Fruit fly (Drosophila melanogaster) whole organism, embryonic: ENCODE measurements around the gene CG14194.

Source experiments
- Adf1 ChIP-seq: fragments of 200-800 bp; sonication (Bioruptor generic); IDR thresholded peaks from 2 replicates; pipeline ENCODE4 v1.3.6; 2022; ENCODE audit warnings: missing biosample characterization, missing genetic modification characterization
- BEAF-32 ChIP-seq: fragments of 200-800 bp; sonication (Bioruptor generic); optimal IDR thresholded peaks from 3 replicates; lab custom pipeline; 2017; ENCODE audit warnings: missing biosample characterization, missing genetic modification characterization, mild to moderate bottlenecking, moderate library complexity, missing genetic modification reagents
- Bdp1 ChIP-seq: fragments of 200-800 bp; sonication (Bioruptor generic); optimal IDR thresholded peaks from 3 replicates; lab custom pipeline; 2016; ENCODE audit warnings: missing biosample characterization, missing genetic modification characterization
- CG10959 ChIP-seq: fragments of 200-800 bp; sonication (Bioruptor generic); IDR thresholded peaks from 2 replicates; pipeline ENCODE4 v1.3.6; 2022; ENCODE audit warnings: missing biosample characterization, missing genetic modification characterization
- CG11093 ChIP-seq: fragments of 200-800 bp; sonication (Bioruptor generic); IDR thresholded peaks from 3 replicates; pipeline ENCODE4 v1.3.6; 2022; ENCODE audit warnings: missing biosample characterization, missing genetic modification characterization
- CG11247 ChIP-seq: fragments of 200-800 bp; sonication (Bioruptor generic); IDR thresholded peaks from 2 replicates; pipeline ENCODE4 v1.3.6; 2022; ENCODE audit warnings: missing biosample characterization, missing genetic modification characterization
- CG11504 ChIP-seq: fragments of 200-800 bp; sonication (Bioruptor generic); optimal IDR thresholded peaks from 3 replicates; lab custom pipeline; 2019; ENCODE audit warnings: missing biosample characterization, mild to moderate bottlenecking, missing genetic modification characterization, moderate library complexity
- CG12744 ChIP-seq: fragments of 200-800 bp; sonication (Bioruptor generic); optimal IDR thresholded peaks from 2 replicates; lab custom pipeline; 2016; ENCODE audit warnings: missing biosample characterization, missing genetic modification characterization
- CG12942 ChIP-seq: fragments of 200-800 bp; sonication (Bioruptor generic); optimal IDR thresholded peaks from 3 replicates; lab custom pipeline; 2016; ENCODE audit warnings: missing biosample characterization, missing genetic modification characterization
- CG13894 ChIP-seq: fragments of 200-800 bp; sonication (Bioruptor generic); optimal IDR thresholded peaks from 3 replicates; lab custom pipeline; 2018; ENCODE audit warnings: missing biosample characterization, mild to moderate bottlenecking, missing genetic modification characterization, moderate library complexity
- CG14014 ChIP-seq: fragments of 200-800 bp; sonication (Bioruptor generic); IDR thresholded peaks from 2 replicates; pipeline ENCODE4 v1.3.6; 2022; ENCODE audit warnings: missing biosample characterization, missing genetic modification characterization
- CG15011 ChIP-seq: fragments of 200-800 bp; sonication (Bioruptor generic); optimal IDR thresholded peaks from 3 replicates; lab custom pipeline; 2018; ENCODE audit warnings: missing biosample characterization, mild to moderate bottlenecking, missing genetic modification characterization
- CG1602 ChIP-seq: fragments of 200-800 bp; sonication (Bioruptor generic); optimal IDR thresholded peaks from 3 replicates; lab custom pipeline; 2016; ENCODE audit warnings: missing biosample characterization, missing genetic modification characterization
- CG18011 ChIP-seq: fragments of 200-800 bp; sonication (Bioruptor generic); optimal IDR thresholded peaks from 2 replicates; lab custom pipeline; 2017; ENCODE audit warnings: missing biosample characterization, missing genetic modification characterization, mild to moderate bottlenecking, moderate library complexity, missing genotype
- CG18476 ChIP-seq: fragments of 200-800 bp; sonication (Bioruptor generic); optimal IDR thresholded peaks from 2 replicates; lab custom pipeline; 2016; ENCODE audit warnings: missing biosample characterization, mild to moderate bottlenecking, missing genetic modification characterization
- CG32532 ChIP-seq: fragments of 200-800 bp; sonication (Bioruptor generic); IDR thresholded peaks from 2 replicates; pipeline ENCODE4 v1.3.6; 2022; ENCODE audit warnings: missing biosample characterization, missing genetic modification characterization
- CG34376 ChIP-seq: fragments of 200-800 bp; sonication (Bioruptor generic); optimal IDR thresholded peaks from 2 replicates; lab custom pipeline; 2018; ENCODE audit warnings: missing biosample characterization, mild to moderate bottlenecking, missing genetic modification characterization
- CG4820 ChIP-seq: fragments of 200-800 bp; sonication (Bioruptor generic); optimal IDR thresholded peaks from 3 replicates; lab custom pipeline; 2016; ENCODE audit warnings: missing biosample characterization, missing genetic modification characterization
- CG6791 ChIP-seq: fragments of 200-800 bp; sonication (Bioruptor generic); IDR thresholded peaks from 3 replicates; pipeline ENCODE4 v1.3.6; 2022; ENCODE audit warnings: missing biosample characterization, missing genetic modification characterization; ENCODE audit not compliant: partially characterized antibody
- CG7745 ChIP-seq: fragments of 200-800 bp; sonication (Bioruptor generic); optimal IDR thresholded peaks from 2 replicates; lab custom pipeline; 2018; ENCODE audit warnings: missing biosample characterization, mild to moderate bottlenecking, missing genetic modification characterization, moderate library complexity
- CG9215 ChIP-seq: fragments of 200-800 bp; sonication (Bioruptor generic); IDR thresholded peaks from 2 replicates; pipeline ENCODE4 v1.3.6; 2022; ENCODE audit warnings: missing biosample characterization, missing genetic modification characterization
- CTCF ChIP-seq: fragments of 200-800 bp; sonication (Bioruptor generic); optimal IDR thresholded peaks from 2 replicates; lab custom pipeline; 2017; ENCODE audit warnings: missing biosample characterization, mild to moderate bottlenecking, missing genetic modification characterization, moderate library complexity
- CrebB ChIP-seq: fragments of 200-800 bp; sonication (Bioruptor generic); optimal IDR thresholded peaks from 3 replicates; lab custom pipeline; 2018; ENCODE audit warnings: missing biosample characterization, mild to moderate bottlenecking, missing genetic modification characterization
- D19B ChIP-seq: fragments of 200-800 bp; sonication (Bioruptor generic); optimal IDR thresholded peaks from 2 replicates; lab custom pipeline; 2017; ENCODE audit warnings: missing biosample characterization, mild to moderate bottlenecking, missing genetic modification characterization
- Deaf1 ChIP-seq: fragments of 200-800 bp; optimal IDR thresholded peaks from 3 replicates; lab custom pipeline; 2019; ENCODE audit warnings: missing biosample characterization, mild to moderate bottlenecking, missing genetic modification characterization, moderate library complexity
- Doc2 ChIP-seq: fragments of 200-800 bp; sonication (Bioruptor generic); IDR thresholded peaks from 2 replicates; pipeline ENCODE4 v1.3.6; 2022; ENCODE audit warnings: missing biosample characterization, missing genetic modification characterization
- E2f1 ChIP-seq: fragments of 200-800 bp; sonication (Bioruptor generic); IDR thresholded peaks from 2 replicates; pipeline ENCODE4 v1.3.6; 2022; ENCODE audit warnings: missing biosample characterization, missing genetic modification characterization
- ERR ChIP-seq: fragments of 200-800 bp; sonication (Bioruptor generic); optimal IDR thresholded peaks from 2 replicates; lab custom pipeline; 2016; ENCODE audit warnings: missing biosample characterization, missing genetic modification characterization
- Ets97D ChIP-seq: fragments of 200-800 bp; sonication (Bioruptor generic); optimal IDR thresholded peaks from 3 replicates; lab custom pipeline; 2016; ENCODE audit warnings: missing biosample characterization, missing genetic modification characterization
- GATAe ChIP-seq: fragments of 200-800 bp; sonication (Bioruptor generic); conservative IDR thresholded peaks from 2 replicates; pipeline ENCODE4 v1.3.6; 2022; ENCODE audit warnings: missing biosample characterization, missing genetic modification characterization
- HLH3B ChIP-seq: fragments of 200-800 bp; sonication (Bioruptor generic); IDR thresholded peaks from 2 replicates; pipeline ENCODE4 v1.3.6; 2022; ENCODE audit warnings: missing biosample characterization, missing genetic modification characterization
- Hr78 ChIP-seq, 2 experiments: fragments of 200-800 bp in 1 of 2; fragments of >200 bp in 1 of 2; sonication (Bioruptor generic) in 1 of 2; optimal IDR thresholded peaks; 2 replicates each; lab custom pipeline; 2017 to 2019; ENCODE audit warnings: missing biosample characterization in 2 of 2, missing genetic modification characterization in 2 of 2, mild to moderate bottlenecking in 1 of 2, moderate library complexity in 1 of 2
- NC2α ChIP-seq: fragments of 200-800 bp; sonication (Bioruptor generic); optimal IDR thresholded peaks from 2 replicates; lab custom pipeline; 2016; ENCODE audit warnings: missing biosample characterization, missing genetic modification characterization
- NFAT ChIP-seq: fragments of 200-800 bp; sonication (Bioruptor generic); IDR thresholded peaks from 2 replicates; pipeline ENCODE4 v1.3.6; 2022; ENCODE audit warnings: missing biosample characterization, missing genetic modification characterization
- NfI ChIP-seq: fragments of 200-800 bp; sonication (Bioruptor generic); optimal IDR thresholded peaks from 3 replicates; lab custom pipeline; 2018; ENCODE audit warnings: missing biosample characterization, mild to moderate bottlenecking, missing genetic modification characterization, moderate library complexity
- Scr ChIP-seq: fragments of 200-800 bp; sonication (Bioruptor generic); IDR thresholded peaks from 2 replicates; pipeline ENCODE4 v1.3.6; 2022; ENCODE audit warnings: missing biosample characterization, missing genetic modification characterization; ENCODE audit not compliant: partially characterized antibody
- Side ChIP-seq: fragments of 200-800 bp; sonication (Bioruptor generic); optimal IDR thresholded peaks from 2 replicates; lab custom pipeline; 2016; ENCODE audit warnings: missing biosample characterization, missing genetic modification characterization
- ato ChIP-seq: fragments of 200-800 bp; sonication (Bioruptor generic); IDR thresholded peaks from 2 replicates; pipeline ENCODE4 v1.3.6; 2022; ENCODE audit warnings: missing biosample characterization, missing genetic modification characterization; ENCODE audit not compliant: partially characterized antibody
- bbx ChIP-seq: fragments of 200-800 bp; sonication (Bioruptor generic); IDR thresholded peaks from 2 replicates; pipeline ENCODE4 v1.3.6; 2022; ENCODE audit warnings: missing biosample characterization, missing genetic modification characterization; ENCODE audit not compliant: partially characterized antibody
- bigmax ChIP-seq: fragments of 200-800 bp; sonication (Bioruptor generic); optimal IDR thresholded peaks from 2 replicates; lab custom pipeline; 2018; ENCODE audit warnings: missing biosample characterization, mild to moderate bottlenecking, missing genetic modification characterization
- bsh ChIP-seq, 2 experiments: fragments of 200-800 bp; sonication (Bioruptor generic); optimal IDR thresholded peaks; 2 replicates each; lab custom pipeline; 2017 to 2018; ENCODE audit warnings: mild to moderate bottlenecking in 2 of 2, missing biosample characterization in 2 of 2, missing genetic modification characterization in 2 of 2, moderate library complexity in 1 of 2
- crc ChIP-seq: fragments of 200-800 bp; sonication (Bioruptor generic); optimal IDR thresholded peaks from 2 replicates; lab custom pipeline; 2016; ENCODE audit warnings: missing biosample characterization, missing genetic modification characterization
- dm ChIP-seq: fragments of 200-800 bp; sonication (Bioruptor generic); optimal IDR thresholded peaks from 3 replicates; lab custom pipeline; 2016; ENCODE audit warnings: missing biosample characterization, missing genetic modification characterization
- emc ChIP-seq: fragments of 200-800 bp; sonication (Bioruptor generic); optimal IDR thresholded peaks from 2 replicates; lab custom pipeline; 2016; ENCODE audit warnings: missing biosample characterization, missing genetic modification characterization
- fu2 ChIP-seq: fragments of 200-800 bp; sonication (Bioruptor generic); optimal IDR thresholded peaks from 2 replicates; lab custom pipeline; 2016; ENCODE audit warnings: missing biosample characterization, missing genetic modification characterization
- gt ChIP-seq: fragments of 200-800 bp; sonication (Bioruptor generic); IDR thresholded peaks from 2 replicates; pipeline ENCODE4 v1.3.6; 2022; ENCODE audit warnings: missing biosample characterization, missing genetic modification characterization
- pan ChIP-seq, 4 experiments: fragments of >200 bp in 3 of 4; fragments of 200-800 bp in 1 of 4; sonication (Bioruptor generic) in 1 of 4; optimal IDR thresholded peaks in 3 of 4; IDR thresholded peaks in 1 of 4; 2 replicates each; pipeline versions ENCODE4 v1.3.6 to Lab custom; 2017 to 2022; ENCODE audit warnings: missing biosample characterization in 2 of 4, missing genetic modification characterization in 2 of 4, mixed read lengths in 1 of 4
- peb ChIP-seq: fragments of 200-800 bp; sonication (Bioruptor generic); IDR thresholded peaks from 2 replicates; pipeline ENCODE4 v1.3.6; 2022; ENCODE audit warnings: missing biosample characterization, missing genetic modification characterization
- pnt ChIP-seq: fragments of 200-800 bp; sonication (Bioruptor generic); optimal IDR thresholded peaks from 3 replicates; lab custom pipeline; 2016; ENCODE audit warnings: missing biosample characterization, missing genetic modification characterization
- sens ChIP-seq: fragments of 200-800 bp; sonication (Bioruptor generic); peaks from one replicate; lab custom pipeline; 2016; ENCODE audit warnings: missing biosample characterization, missing genetic modification characterization
- tx ChIP-seq: fragments of 200-800 bp; sonication (Bioruptor generic); optimal IDR thresholded peaks from 2 replicates; lab custom pipeline; 2016; ENCODE audit warnings: missing biosample characterization, missing genetic modification characterization

CG14194 gene

DNA sequence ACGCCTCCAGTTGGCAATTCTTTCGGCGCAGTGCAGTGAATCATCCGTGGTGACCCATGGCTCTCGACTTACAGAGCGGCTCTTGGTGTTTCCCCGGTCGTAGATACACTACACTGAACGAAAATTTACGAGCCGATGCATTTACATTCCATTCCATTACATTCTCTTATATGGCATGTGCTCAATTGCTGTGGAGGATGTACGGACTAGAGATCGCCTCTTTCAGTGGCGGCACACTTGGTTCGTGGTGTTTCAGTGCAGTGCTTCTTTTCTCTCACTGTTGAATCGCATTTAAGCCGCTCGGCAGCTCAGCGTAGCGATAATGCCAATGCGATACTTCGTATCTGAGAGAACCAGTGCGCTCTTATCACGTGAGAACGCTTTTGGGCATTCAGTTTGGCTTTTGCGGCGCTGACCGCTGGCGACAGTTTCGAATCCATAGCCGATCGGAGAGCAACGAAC lies 5.7 kb upstream of the CG14194 start, which contains the start of gene Mec2 (continued):
- TF ChIP-seq CG15011 (no peak), crc (GFP tag; lab: Kevin White, UChicago) (no peak), Bdp1 (peak; percentile 10), Doc2 (GFP tag; lab: Robert Waterston, UW) (no peak), CG34376 (GFP tag; lab: Kevin White, UChicago) (no peak), pan (optimal IDR thresholded peaks at IDR 0.05; lab: Kevin White, UChicago) (no peak), pan (GFP tag; optimal IDR thresholded peaks at IDR 0.05 in 1 of 2, IDR thresholded peaks at IDR 0.05 in 1 of 2) (peak in 1 of 2 experiments; percentile 52), CG10959 (GFP tag; lab: Robert Waterston, UW) (no peak), CG12942 (peak; percentile 58), CG18011 (no peak), Ets97D (GFP tag; lab: Kevin White, UChicago) (no peak), CG6791 (GFP tag; lab: Robert Waterston, UW) (no peak), Side (no peak), ato (GFP tag; lab: Robert Waterston, UW) (no peak), peb (GFP tag; lab: Robert Waterston, UW) (no peak), CG1602 (GFP tag; lab: Kevin White, UChicago) (peak; percentile 12), NC2α (no peak), CG13894 (tag; lab: Kevin White, UChicago) (no peak), Adf1 (peak; percentile 26; the same call in 1 of the 2 replicates), Scr (GFP tag; lab: Robert Waterston, UW) (no peak), Hr78 (GFP tag; optimal IDR thresholded peaks at IDR 0.05; lab: Kevin White, UChicago) (peak in 1 of 2 experiments; percentile 83), CTCF (GFP tag; lab: Kevin White, UChicago) (no peak), CG14014 (GFP tag; lab: Robert Waterston, UW) (peak; percentile 57), CG32532 (GFP tag; lab: Robert Waterston, UW) (no peak), dm (GFP tag; lab: Kevin White, UChicago) (peak; percentile 48), CG12744 (GFP tag; lab: Kevin White, UChicago) (no peak), bigmax (GFP tag; lab: Kevin White, UChicago) (no peak), bbx (GFP tag; lab: Robert Waterston, UW) (no peak), CG11504 (no peak), CG4820 (GFP tag; lab: Kevin White, UChicago) (peak; percentile 24), ERR (no peak), BEAF-32 (no peak), Deaf1 (tag; lab: Kevin White, UChicago) (peak; percentile 56), NfI (peak; percentile 68), CG11093 (GFP tag; lab: Robert Waterston, UW) (peak; percentile 13; the same call in 1 of the 3 replicates), CG11247 (GFP tag; lab: Robert Waterston, UW) (no peak), D19B (GFP tag; lab: Kevin White, UChicago) (no peak), gt (no peak), CG9215 (GFP tag; lab: Robert Waterston, UW) (peak; percentile 12; the same call in 1 of the 2 replicates), sens (GFP tag; lab: Kevin White, UChicago) (peak; percentile 86), CG18476 (GFP tag; lab: Kevin White, UChicago) (no peak), CrebB (tag; lab: Kevin White, UChicago) (peak; percentile 29), CG7745 (tag; lab: Kevin White, UChicago) (no peak), E2f1 (GFP tag; lab: Robert Waterston, UW) (peak; percentile 56), HLH3B (peak; percentile 62), tx (GFP tag; lab: Kevin White, UChicago) (peak; percentile 46), pnt (GFP tag; lab: Kevin White, UChicago) (peak; percentile 37), emc (no peak), GATAe (GFP tag; lab: Robert Waterston, UW) (no peak), bsh (GFP tag; optimal IDR thresholded peaks at IDR 0.05; lab: Kevin White, UChicago) (peak; percentile 17 to 70), NFAT (GFP tag; lab: Robert Waterston, UW) (no peak), fu2 (GFP tag; lab: Kevin White, UChicago) (peak; percentile 16)
